Fruit fly (Drosophila melanogaster): ENCODE data around the gene PolI.

DNA sequence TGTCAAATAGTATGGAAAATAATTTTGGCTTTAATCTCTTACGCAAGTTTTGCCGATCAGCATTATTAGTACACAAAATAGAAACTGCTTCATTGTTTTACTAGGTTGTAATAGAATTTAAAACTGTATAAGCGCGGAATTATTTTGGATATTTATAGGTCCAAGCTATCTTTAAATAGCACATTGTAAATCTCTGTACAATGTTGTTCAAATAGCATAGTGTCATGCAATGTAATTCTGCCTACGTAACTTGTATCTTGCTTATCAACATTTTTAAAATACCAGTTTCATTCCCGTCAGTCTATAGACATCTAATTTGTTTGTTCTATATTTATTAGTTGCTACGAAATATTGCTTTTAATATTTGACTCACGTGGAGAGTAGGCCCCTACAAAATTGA, 28.6 kb upstream of the PolI start, which contains the start of gene CheA84a:
- no peak for TF ChIP-seq insv (optimal IDR thresholded peaks at IDR 0.05)
- TF ChIP-seq psq (optimal IDR thresholded peaks at IDR 0.05) = no peak
- no peak for TF ChIP-seq h (optimal IDR thresholded peaks at IDR 0.05)
- TF ChIP-seq Myc (optimal IDR thresholded peaks at IDR 0.05) = no peak
- TF ChIP-seq ttk (optimal IDR thresholded peaks at IDR 0.05) = no peak
- no peak for TF ChIP-seq Sin3A (optimal IDR thresholded peaks at IDR 0.05)

Measured in Kc167 (cell line).